Worm (Caenorhabditis elegans) whole organism, midembryonic: ENCODE results near the gene cyp-34A9.

Experiments used
- T22C8.4 ChIP-seq: fragments of 200-800 bp; sonication (Bioruptor generic); IDR thresholded peaks from 2 replicates; pipeline ENCODE4 v1.3.6; 2022; ENCODE audit warnings: missing genetic modification characterization, missing compliant biosample characterization
- cog-1 ChIP-seq: sonication (generic microtip); optimal IDR thresholded peaks from 2 replicates; lab custom pipeline; 2016; ENCODE audit warnings: missing genetic modification characterization, missing compliant biosample characterization
- flt-1 ChIP-seq: fragments of 200-800 bp; sonication (Bioruptor generic); IDR thresholded peaks from 2 replicates; pipeline ENCODE4 v1.3.6; 2022; ENCODE audit warnings: missing genetic modification characterization, missing compliant biosample characterization
- klf-2 ChIP-seq: fragments of 200-800 bp; sonication (Bioruptor generic); conservative IDR thresholded peaks from 2 replicates; pipeline ENCODE4 v1.3.6; 2022; ENCODE audit warnings: missing genetic modification reagents, missing genetic modification characterization, missing compliant biosample characterization
- med-1 ChIP-seq: sonication (generic microtip); optimal IDR thresholded peaks from 2 replicates; lab custom pipeline; 2017; ENCODE audit warnings: missing genetic modification characterization, mild to moderate bottlenecking, missing compliant biosample characterization, antibody characterized with exemption, missing genetic modification reagents; ENCODE audit not compliant: insufficient read depth
- ref-1 ChIP-seq: fragments of 200-800 bp; sonication (Bioruptor generic); conservative IDR thresholded peaks from 2 replicates; pipeline ENCODE4 v1.3.6; 2022; ENCODE audit warnings: missing genetic modification reagents, missing genetic modification characterization, missing compliant biosample characterization
- tab-1 ChIP-seq: fragments of 200-800 bp; sonication (Bioruptor generic); IDR thresholded peaks from 2 replicates; pipeline ENCODE4 v1.3.6; 2022; ENCODE audit warnings: missing genetic modification characterization, missing compliant biosample characterization
- ztf-23 ChIP-seq: fragments of 200-800 bp; sonication (Bioruptor generic); IDR thresholded peaks from 2 replicates; pipeline ENCODE4 v1.3.6; 2022; ENCODE audit warnings: missing genetic modification reagents, missing genetic modification characterization, missing compliant biosample characterization
- ztf-29 ChIP-seq: fragments of 200-800 bp; sonication (Bioruptor generic); IDR thresholded peaks from 2 replicates; pipeline ENCODE4 v1.3.6; 2022; ENCODE audit warnings: missing genetic modification reagents, missing genetic modification characterization, missing compliant biosample characterization

ce11 chrV:3957608-3958007 lies 12.7 kb downstream of the cyp-34A9 start, which contains the start of gene cyp-34A5:
- TF ChIP-seq cog-1 (tag; lab: Kevin White, UChicago), result no peak
- no peak for TF ChIP-seq flt-1
- TF ChIP-seq ztf-23, result no peak
- no peak for TF ChIP-seq ztf-29 (GFP tag; lab: Robert Waterston, UW)
- TF ChIP-seq tab-1 (GFP tag; lab: Robert Waterston, UW), result no peak
- no peak for TF ChIP-seq klf-2
- no peak for TF ChIP-seq med-1 (GFP tag; lab: Kevin White, UChicago)
- no peak for TF ChIP-seq ref-1
- TF ChIP-seq T22C8.4 (GFP tag; lab: Robert Waterston, UW), result no peak
